Worm (Caenorhabditis elegans): ENCODE results near the gene F38B6.6.

F38B6.6 gene

DNA sequence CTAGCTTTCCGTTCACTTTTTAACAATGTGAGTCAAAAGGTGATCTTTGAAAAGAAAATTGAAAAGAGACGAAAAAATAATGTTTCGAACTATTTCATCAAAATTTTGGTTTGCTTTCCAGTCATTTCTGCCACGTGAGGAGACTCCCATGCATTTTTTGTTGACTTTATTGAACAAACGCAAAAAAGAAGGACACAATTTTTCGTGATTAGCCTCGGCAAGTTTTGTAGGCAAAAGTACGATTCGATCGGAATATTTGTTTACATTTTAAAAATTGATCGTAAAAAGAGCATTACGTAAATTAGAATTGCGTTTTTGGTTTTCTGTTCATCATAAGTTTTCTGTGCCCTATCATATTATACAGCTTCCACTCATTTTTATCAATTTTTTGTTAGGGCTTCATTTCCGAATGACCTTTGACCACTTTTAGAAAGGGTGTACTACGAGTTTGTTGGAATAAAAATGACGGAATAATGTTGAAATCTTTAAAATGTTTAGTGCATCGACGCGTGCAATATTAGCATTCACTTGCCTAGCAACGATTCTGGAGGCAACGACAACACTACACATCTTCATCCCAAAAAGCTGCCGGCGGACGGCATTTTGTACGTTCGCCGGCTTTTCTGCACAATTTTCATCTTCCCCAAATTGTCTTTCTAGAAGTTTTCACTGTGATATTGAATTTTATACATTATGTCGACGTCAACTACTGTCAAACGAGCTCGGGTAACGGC is 44.7 kb downstream of the F38B6.6 start, which contains the start of gene C56E10.3 (continued):
- TF ChIP-seq daf-19 (GFP tag; conservative IDR thresholded peaks at IDR 0.05) (no peak), dmd-9 (GFP tag; IDR thresholded peaks at IDR 0.05) (no peak), rbr-2 (tag; optimal IDR thresholded peaks at IDR 0.05) (no peak), ZK337.2 (GFP tag; IDR thresholded peaks at IDR 0.05) (no peak), hlh-30 (tag; optimal IDR thresholded peaks at IDR 0.05; ENCODE audit: insufficient read depth) (peak; percentile 60), php-3 (GFP tag; IDR thresholded peaks at IDR 0.05) (0 out of 2 replicates have a peak, but pooled peaks have one; percentile 8)

- TF ChIP-seq mep-1 (tag; optimal IDR thresholded peaks at IDR 0.05) (peak; percentile 39), ctbp-1 (GFP tag; IDR thresholded peaks at IDR 0.05) (no peak), hif-1 (tag; optimal IDR thresholded peaks at IDR 0.05) (peak in 1 of 2 experiments; percentile 16), cey-2 (tag; optimal IDR thresholded peaks at IDR 0.05; ENCODE audit: borderline replicate concordance, insufficient read depth) (peak; percentile 30), unc-62 (GFP tag; optimal IDR thresholded peaks at IDR 0.05 in 1 of 2) (peak in 1 of 2 experiments; percentile 82), unc-62 (tag; optimal IDR thresholded peaks at IDR 0.05) (no peak), nhr-111 (GFP tag; optimal IDR thresholded peaks at IDR 0.05) (no peak), dmd-6 (GFP tag; IDR thresholded peaks at IDR 0.05) (peak; percentile 70), duxl-1 (tag; optimal IDR thresholded peaks at IDR 0.05; ENCODE audit: poor library complexity) (no peak), hlh-30 (tag; optimal IDR thresholded peaks at IDR 0.05; ENCODE audit: insufficient read depth) (peak; percentile 91), daf-16 (GFP tag; optimal IDR thresholded peaks at IDR 0.05) (no peak), daf-16 (tag; optimal IDR thresholded peaks at IDR 0.05) (peak; percentile 71), nhr-28 (tag; optimal IDR thresholded peaks at IDR 0.05) (peak; percentile 16), mdl-1 (tag; optimal IDR thresholded peaks at IDR 0.05) (peak in 1 of 2 experiments; percentile 79), dmd-8 (GFP tag; IDR thresholded peaks at IDR 0.05) (no peak), aha-1 (tag) (peak; percentile 95), madf-5 (GFP tag; IDR thresholded peaks at IDR 0.05) (no peak), hlh-11 (tag; optimal IDR thresholded peaks at IDR 0.05) (peak; percentile 78), mxl-3 (GFP tag; optimal IDR thresholded peaks at IDR 0.05) (peak; percentile 48), pha-4 (GFP tag; IDR thresholded peaks at IDR 0.05) (no peak), pha-4 (tag; optimal IDR thresholded peaks at IDR 0.05) (no peak), dve-1 (tag; optimal IDR thresholded peaks at IDR 0.05; ENCODE audit: insufficient read depth) (peak; percentile 69), lim-7 (GFP tag; IDR thresholded peaks at IDR 0.05) (no peak), set-16 (GFP tag; IDR thresholded peaks at IDR 0.05) (no peak), tra-1 (GFP tag; IDR thresholded peaks at IDR 0.05) (0 out of 2 replicates have a peak, but pooled peaks have one; percentile 26)
Measured at ce11 chrX:6642798-6643197, 47.1 kb downstream of the F38B6.6 start.

DNA sequence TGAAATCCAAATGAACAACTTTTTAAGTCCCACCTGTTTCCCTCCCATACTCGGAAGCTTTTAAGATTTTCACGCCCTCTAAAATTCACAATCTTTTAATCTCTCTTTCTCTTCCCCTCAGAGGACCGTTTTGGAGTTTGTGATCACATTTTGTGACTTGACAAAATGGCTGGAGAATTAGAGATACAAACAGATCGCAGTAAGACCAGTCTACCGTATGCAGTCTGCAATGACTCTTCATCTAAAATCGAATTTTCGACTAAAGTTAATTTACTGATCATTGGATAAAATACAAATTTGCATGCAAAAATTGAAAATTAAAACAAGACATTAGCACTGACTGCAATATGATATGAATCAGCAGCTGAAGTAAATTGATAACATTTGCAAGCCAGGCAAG is 48.4 kb downstream of the F38B6.6 start:
- TF ChIP-seq T20F7.1 (GFP tag; optimal IDR thresholded peaks at IDR 0.05) (peak; percentile 4), ceh-20 (GFP tag; IDR thresholded peaks at IDR 0.05) (no peak), daf-16 (GFP tag; optimal IDR thresholded peaks at IDR 0.05) (no peak), daf-16 (tag; optimal IDR thresholded peaks at IDR 0.05) (peak; percentile 1), nhr-76 (tag; optimal IDR thresholded peaks at IDR 0.05) (no peak), hlh-11 (tag; optimal IDR thresholded peaks at IDR 0.05) (no peak), dve-1 (tag; optimal IDR thresholded peaks at IDR 0.05; ENCODE audit: insufficient read depth) (peak; percentile 12), nhr-41 (GFP tag; IDR thresholded peaks at IDR 0.05) (no peak), R02D3.7 (tag; optimal IDR thresholded peaks at IDR 0.05) (no peak), nhr-102 (tag; optimal IDR thresholded peaks at IDR 0.05) (peak; percentile 26), nhr-28 (tag; optimal IDR thresholded peaks at IDR 0.05) (peak; percentile 32), nhr-77 (tag; optimal IDR thresholded peaks at IDR 0.05) (no peak), aha-1 (tag) (peak; percentile 78), nhr-6 (tag; optimal IDR thresholded peaks at IDR 0.05) (no peak), dpl-1 (GFP tag; optimal IDR thresholded peaks at IDR 0.05) (no peak), ceh-62 (tag; optimal IDR thresholded peaks at IDR 0.05) (no peak), ceh-32 (tag; optimal IDR thresholded peaks at IDR 0.05; ENCODE audit: poor library complexity) (no peak), cey-2 (tag; optimal IDR thresholded peaks at IDR 0.05; ENCODE audit: borderline replicate concordance, insufficient read depth) (no peak), lsy-2 (tag; optimal IDR thresholded peaks at IDR 0.05) (peak in 1 of 2 experiments; percentile 21), nhr-10 (tag; optimal IDR thresholded peaks at IDR 0.05) (peak; percentile 1), lin-38 (GFP tag; IDR thresholded peaks at IDR 0.05) (no peak), lin-13 (GFP tag; optimal IDR thresholded peaks at IDR 0.05) (no peak)

Measured in whole organism, L4 larva.